Worm (Caenorhabditis elegans) whole organism, late embryonic: ENCODE data around the gene T26G10.3.

ENCODE experiments used
- F13H6.1 ChIP-seq: sonication (generic microtip); optimal IDR thresholded peaks from 2 replicates; lab custom pipeline; 2016; ENCODE audit warnings: missing genetic modification characterization, missing compliant biosample characterization
- K02D7.2 ChIP-seq: sonication (generic microtip); optimal IDR thresholded peaks from 2 replicates; lab custom pipeline; 2017; ENCODE audit warnings: mild to moderate bottlenecking, missing genetic modification characterization, missing compliant biosample characterization
- K09A11.1 ChIP-seq: sonication (generic microtip); optimal IDR thresholded peaks from 2 replicates; lab custom pipeline; 2017; ENCODE audit warnings: antibody characterized with exemption, mild to moderate bottlenecking, missing genetic modification characterization, missing compliant biosample characterization; ENCODE audit not compliant: insufficient read depth
- Y22D7AL.16 ChIP-seq: sonication (generic microtip); optimal IDR thresholded peaks from 2 replicates; lab custom pipeline; 2016; ENCODE audit warnings: missing genetic modification characterization, missing compliant biosample characterization
- ama-1 ChIP-seq: fragments of 150-350 bp; optimal IDR thresholded peaks from 2 replicates; lab custom pipeline; 2014
- ceh-14 ChIP-seq: sonication (generic microtip); optimal IDR thresholded peaks from 2 replicates; lab custom pipeline; 2016; ENCODE audit warnings: missing genotype, missing genetic modification characterization, missing compliant biosample characterization
- ceh-19 ChIP-seq: fragments of 200-800 bp; sonication (Bioruptor generic); optimal IDR thresholded peaks from 2 replicates; lab custom pipeline; 2018; ENCODE audit warnings: mild to moderate bottlenecking, missing genetic modification characterization, missing compliant biosample characterization
- ceh-22 ChIP-seq: sonication (generic microtip); optimal IDR thresholded peaks from 2 replicates; lab custom pipeline; 2017; ENCODE audit warnings: missing biosample characterization, missing genetic modification characterization
- ceh-31 ChIP-seq: sonication (generic microtip); optimal IDR thresholded peaks from 2 replicates; lab custom pipeline; 2016; ENCODE audit warnings: missing genetic modification characterization, missing compliant biosample characterization
- ceh-34 ChIP-seq: sonication (generic microtip); optimal IDR thresholded peaks from 2 replicates; lab custom pipeline; 2016; ENCODE audit warnings: mild to moderate bottlenecking, missing genetic modification characterization, missing compliant biosample characterization
- ceh-45 ChIP-seq: fragments of 200-800 bp; sonication (Bioruptor generic); IDR thresholded peaks from 2 replicates; pipeline ENCODE4 v1.3.6; 2022; ENCODE audit warnings: missing genetic modification reagents, missing genetic modification characterization, missing compliant biosample characterization
- ceh-48 ChIP-seq: sonication (generic microtip); optimal IDR thresholded peaks from 2 replicates; lab custom pipeline; 2016; ENCODE audit warnings: missing genetic modification characterization, inconsistent platforms, missing compliant biosample characterization
- che-1 ChIP-seq: sonication (generic microtip); optimal IDR thresholded peaks from 2 replicates; lab custom pipeline; 2016; ENCODE audit warnings: mild to moderate bottlenecking, missing genetic modification characterization, missing compliant biosample characterization
- elt-2 ChIP-seq: sonication (generic microtip); optimal IDR thresholded peaks from 2 replicates; lab custom pipeline; 2016; ENCODE audit warnings: missing genetic modification reagents, missing genetic modification characterization, missing compliant biosample characterization
- elt-4 ChIP-seq: sonication (generic microtip); optimal IDR thresholded peaks from 2 replicates; lab custom pipeline; 2016; ENCODE audit warnings: missing genetic modification characterization, missing compliant biosample characterization
- fax-1 ChIP-seq: sonication (generic microtip); optimal IDR thresholded peaks from 2 replicates; lab custom pipeline; 2016; ENCODE audit warnings: missing genotype, missing genetic modification characterization, missing compliant biosample characterization
- fkh-10 ChIP-seq: fragments of 150-350 bp; optimal IDR thresholded peaks from 2 replicates; lab custom pipeline; 2014; ENCODE audit warnings: missing biosample characterization, missing genetic modification reagents, missing genetic modification characterization
- gmeb-2 ChIP-seq: sonication (generic microtip); optimal IDR thresholded peaks from 2 replicates; lab custom pipeline; 2016; ENCODE audit warnings: missing genetic modification characterization, inconsistent platforms, missing compliant biosample characterization
- hlh-15 ChIP-seq: sonication (generic microtip); optimal IDR thresholded peaks from 2 replicates; lab custom pipeline; 2016; ENCODE audit warnings: missing genetic modification characterization, missing compliant biosample characterization
- hlh-30 ChIP-seq: sonication (generic microtip); optimal IDR thresholded peaks from 2 replicates; lab custom pipeline; 2017; ENCODE audit warnings: antibody characterized with exemption, missing genetic modification characterization, missing compliant biosample characterization; ENCODE audit not compliant: insufficient read depth
- lim-6 ChIP-seq: sonication (generic microtip); optimal IDR thresholded peaks from 2 replicates; lab custom pipeline; 2016; ENCODE audit warnings: missing genetic modification characterization, missing compliant biosample characterization
- madf-2 ChIP-seq: sonication (generic microtip); optimal IDR thresholded peaks from 2 replicates; lab custom pipeline; 2017; ENCODE audit warnings: missing genetic modification characterization, missing compliant biosample characterization
- nhr-11 ChIP-seq: fragments of 150-350 bp; optimal IDR thresholded peaks from 2 replicates; lab custom pipeline; 2014; ENCODE audit warnings: missing biosample characterization, missing genetic modification characterization
- nhr-232 ChIP-seq: sonication (generic microtip); optimal IDR thresholded peaks from 2 replicates; lab custom pipeline; 2016; ENCODE audit warnings: missing genetic modification characterization, missing compliant biosample characterization
- pag-3 ChIP-seq: sonication (generic microtip); optimal IDR thresholded peaks from 2 replicates; lab custom pipeline; 2016; ENCODE audit warnings: missing compliant biosample characterization, missing genetic modification characterization, borderline replicate concordance
- ref-2 ChIP-seq: sonication (generic microtip); optimal IDR thresholded peaks from 2 replicates; lab custom pipeline; 2016; ENCODE audit warnings: missing genetic modification characterization, missing compliant biosample characterization
- sdc-2 ChIP-seq: sonication (generic microtip); optimal IDR thresholded peaks from 2 replicates; lab custom pipeline; 2016; ENCODE audit warnings: missing genotype, missing genetic modification characterization, missing compliant biosample characterization
- syd-9 ChIP-seq: sonication (generic microtip); optimal IDR thresholded peaks from 2 replicates; lab custom pipeline; 2016; ENCODE audit warnings: mild to moderate bottlenecking, missing genetic modification characterization, moderate library complexity, missing compliant biosample characterization
- tbx-2 ChIP-seq: sonication (generic microtip); optimal IDR thresholded peaks from 2 replicates; lab custom pipeline; 2016; ENCODE audit warnings: missing genetic modification characterization, missing compliant biosample characterization
- unc-3 ChIP-seq, 2 experiments: fragments of 200-800 bp in 1 of 2; sonication (Bioruptor generic) in 1 of 2; sonication (generic microtip) in 1 of 2; conservative IDR thresholded peaks in 1 of 2; optimal IDR thresholded peaks in 1 of 2; 2 replicates each; pipeline versions ENCODE4 v1.3.6 to Lab custom; 2016 to 2022; ENCODE audit warnings: missing compliant biosample characterization in 2 of 2, missing genetic modification characterization in 2 of 2, missing genetic modification reagents in 1 of 2
- unc-55 ChIP-seq: sonication (generic microtip); optimal IDR thresholded peaks from 2 replicates; lab custom pipeline; 2017; ENCODE audit warnings: missing biosample characterization, missing genetic modification reagents, missing genetic modification characterization
- zip-5 ChIP-seq: sonication (generic microtip); optimal IDR thresholded peaks from 2 replicates; lab custom pipeline; 2016; ENCODE audit warnings: missing genetic modification characterization, missing compliant biosample characterization

The T26G10.3 gene

DNA sequence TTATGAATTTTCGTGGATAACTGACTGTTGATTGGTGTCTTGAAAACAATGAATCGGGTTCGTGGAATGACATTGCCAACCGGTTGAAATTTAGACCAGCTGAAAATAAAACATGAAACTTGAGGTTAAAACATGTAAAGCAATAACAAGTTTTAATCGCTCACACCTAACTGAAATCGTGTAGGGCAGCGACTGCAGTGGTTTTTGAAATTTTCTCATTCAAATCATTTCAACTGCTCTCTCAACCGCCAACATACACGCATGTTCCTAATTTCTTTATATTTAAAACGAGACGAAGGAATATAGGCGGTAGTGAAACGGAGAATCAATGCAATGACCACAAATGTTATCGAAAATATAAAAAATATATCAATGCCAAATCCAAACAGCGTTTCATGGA is 29.6 kb upstream of the T26G10.3 start:
- TF ChIP-seq tbx-2 (tag; lab: Kevin White, UChicago) (no peak), ceh-22 (tag; lab: Kevin White, UChicago) (no peak), ceh-34 (tag; lab: Kevin White, UChicago) (no peak), nhr-232 (tag; lab: Kevin White, UChicago) (no peak), che-1 (tag; lab: Kevin White, UChicago) (no peak), F13H6.1 (tag; lab: Kevin White, UChicago) (no peak), elt-2 (tag; lab: Kevin White, UChicago) (no peak), hlh-30 (tag; lab: Kevin White, UChicago) (no peak), K09A11.1 (no peak), unc-3 (GFP tag; conservative IDR thresholded peaks at IDR 0.05; lab: Robert Waterston, UW) (no peak), unc-3 (tag; optimal IDR thresholded peaks at IDR 0.05; lab: Kevin White, UChicago) (no peak)

DNA sequence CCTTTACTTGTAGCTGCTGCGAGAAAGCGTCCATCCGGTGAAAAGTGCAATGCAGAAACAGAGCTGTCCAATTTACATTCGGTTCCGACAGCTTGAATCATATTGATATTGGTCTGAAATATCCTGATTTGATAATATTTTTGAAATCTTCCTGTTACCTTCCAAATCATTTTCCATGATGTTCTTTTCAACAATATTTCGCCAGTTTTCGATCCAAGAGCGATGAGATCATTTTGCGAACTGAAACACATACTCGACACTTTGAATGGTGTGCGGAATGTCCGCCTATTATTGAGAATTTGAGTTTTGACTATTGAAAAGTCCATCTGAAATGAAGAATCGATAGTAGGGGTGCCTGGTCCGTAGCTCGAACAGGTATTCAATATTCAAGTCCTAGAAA is 27.9 kb upstream of the T26G10.3 start, which contains the start of gene emb-30:
Gene emb-30, minus strand, starts transcription at position 328 of the 400 bp plus-strand sequence.
- TF ChIP-seq ceh-19 (GFP tag; lab: Kevin White, UChicago) (no peak), ceh-31 (tag; lab: Kevin White, UChicago) (no peak), K02D7.2 (tag; lab: Kevin White, UChicago) (no peak), Y22D7AL.16 (no peak), ceh-45 (GFP tag; lab: Robert Waterston, UW) (no peak), zip-5 (tag; lab: Kevin White, UChicago) (no peak)

DNA sequence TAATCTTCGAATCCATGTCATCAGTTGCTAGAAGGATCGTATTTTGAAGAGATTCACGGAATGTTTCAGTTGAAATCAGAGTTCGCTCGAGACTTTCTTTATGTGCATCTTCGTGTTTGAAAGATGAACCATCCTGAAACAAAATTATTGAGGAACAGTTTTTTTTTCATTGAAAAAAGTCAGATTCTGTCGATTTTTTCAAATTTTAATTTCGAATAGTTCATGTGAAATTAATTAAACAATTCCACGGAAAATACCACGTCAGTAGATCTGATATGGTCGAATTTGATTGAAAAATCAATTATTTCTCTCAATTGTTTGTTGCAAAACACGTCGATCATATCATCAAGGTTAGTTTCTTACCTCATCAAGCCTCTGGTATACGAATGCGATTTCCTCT is 26.2 kb upstream of the T26G10.3 start, which contains the start of gene F54C8.1:
Gene F54C8.1, plus strand, starts transcription at position 301 of the 400 bp plus-strand sequence.
- TF ChIP-seq ref-2 (tag; lab: Kevin White, UChicago) (no peak), unc-55 (GFP tag; lab: Kevin White, UChicago) (no peak), madf-2 (tag; lab: Kevin White, UChicago) (no peak), che-1 (tag; lab: Kevin White, UChicago) (no peak)

DNA sequence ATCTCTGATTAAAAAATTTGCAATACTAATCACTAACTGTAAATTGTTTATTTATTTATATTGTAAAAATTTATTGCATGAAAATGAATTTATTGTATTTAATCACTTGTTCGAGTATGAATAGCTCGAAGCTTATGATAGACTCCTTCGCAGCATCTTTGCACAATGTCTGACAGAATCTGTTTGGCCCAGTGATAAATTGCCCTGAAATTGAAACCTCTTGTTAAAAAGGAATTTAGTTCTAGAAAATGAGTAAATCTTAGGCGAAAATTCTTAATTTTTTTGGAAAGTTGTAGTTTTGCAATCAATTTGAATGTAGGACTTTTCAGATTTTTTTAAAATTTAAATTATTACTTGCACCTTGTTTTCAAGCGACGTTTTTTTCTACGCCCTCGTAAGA is 21.8 kb upstream of the T26G10.3 start:
- TF ChIP-seq ceh-48 (tag; lab: Kevin White, UChicago) (no peak), unc-55 (GFP tag; lab: Kevin White, UChicago) (no peak), ref-2 (tag; lab: Kevin White, UChicago) (no peak), syd-9 (tag; lab: Kevin White, UChicago) (no peak), hlh-15 (no peak), sdc-2 (no peak), elt-4 (no peak), fax-1 (tag; lab: Kevin White, UChicago) (no peak), hlh-30 (tag; lab: Kevin White, UChicago) (no peak), pag-3 (tag; lab: Kevin White, UChicago) (no peak), nhr-11 (tag; lab: Kevin White, UChicago) (no peak), ama-1 (lab: Kevin White, UChicago) (no peak), fkh-10 (GFP tag; lab: Kevin White, UChicago) (no peak), lim-6 (tag; lab: Kevin White, UChicago) (no peak)

DNA sequence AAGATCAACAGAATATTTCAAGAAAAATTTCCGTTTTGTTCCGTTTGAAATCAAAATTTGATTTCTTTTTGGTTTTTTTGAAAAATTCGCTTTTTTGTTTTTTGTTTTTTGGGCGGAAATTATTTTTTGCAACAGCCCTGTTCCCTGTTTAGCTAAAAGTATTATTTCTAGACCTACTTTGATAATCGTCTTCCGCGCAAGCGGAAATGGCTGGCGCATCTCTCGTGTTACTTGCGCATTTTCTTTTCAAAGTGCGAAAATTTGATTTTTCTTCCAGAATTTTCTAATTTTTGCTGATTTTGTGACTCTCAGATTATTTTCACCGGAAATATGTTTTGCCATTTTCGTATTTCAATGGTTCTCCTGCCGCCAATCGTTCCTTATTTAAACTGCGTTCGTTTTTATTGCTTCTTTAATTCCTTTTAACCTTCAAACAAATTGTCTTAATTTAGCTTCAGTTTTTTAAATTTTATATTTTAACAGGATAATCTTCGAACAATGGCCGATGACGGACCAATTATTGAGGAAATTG is 20.4 kb upstream of the T26G10.3 start, which contains the start of gene cpar-1:
Gene cpar-1, plus strand, starts transcription at position 482 of the 532 bp plus-strand sequence.
- no peak for TF ChIP-seq gmeb-2 (tag; lab: Kevin White, UChicago)
- no peak for TF ChIP-seq madf-2 (tag; lab: Kevin White, UChicago)
- TF ChIP-seq fax-1 (tag; lab: Kevin White, UChicago) = no peak
- TF ChIP-seq ceh-14 (tag; lab: Kevin White, UChicago) = no peak
- TF ChIP-seq, all 69 proteins: peak for 0
